Fruit fly (Drosophila melanogaster) whole organism, prepupa: ENCODE measurements around the gene CG33325.

Experiments
- Blimp-1 ChIP-seq: fragments of 200-800 bp; sonication (Bioruptor generic); optimal IDR thresholded peaks from 3 replicates; lab custom pipeline; 2017; ENCODE audit warnings: missing biosample characterization, missing genetic modification characterization, mild to moderate bottlenecking, moderate library complexity, missing genetic modification reagents
- CG10631 ChIP-seq: fragments of 200-800 bp; sonication (Bioruptor generic); optimal IDR thresholded peaks from 2 replicates; lab custom pipeline; 2016; ENCODE audit warnings: missing biosample characterization, missing genetic modification characterization
- CG15336 ChIP-seq: fragments of 200-800 bp; sonication (Bioruptor generic); IDR thresholded peaks from 2 replicates; pipeline ENCODE4 v1.3.6; 2022; ENCODE audit warnings: missing biosample characterization, missing genetic modification characterization
- CG1621 ChIP-seq: fragments of 200-800 bp; sonication (Bioruptor generic); optimal IDR thresholded peaks from 3 replicates; lab custom pipeline; 2018; ENCODE audit warnings: missing biosample characterization, mild to moderate bottlenecking, missing genetic modification characterization
- CG16779 ChIP-seq: fragments of 200-800 bp; sonication (Bioruptor generic); optimal IDR thresholded peaks from 3 replicates; lab custom pipeline; 2017; ENCODE audit warnings: missing biosample characterization, mild to moderate bottlenecking, missing genetic modification characterization
- CG3032 ChIP-seq: fragments of 200-800 bp; optimal IDR thresholded peaks from 2 replicates; lab custom pipeline; 2019; ENCODE audit warnings: missing biosample characterization, mild to moderate bottlenecking, missing genetic modification characterization, moderate library complexity
- CG32006 ChIP-seq: fragments of 200-800 bp; sonication (Bioruptor generic); optimal IDR thresholded peaks from 3 replicates; lab custom pipeline; 2017; ENCODE audit warnings: missing biosample characterization, mild to moderate bottlenecking, missing genetic modification characterization
- CG34406 ChIP-seq: fragments of 200-800 bp; sonication (Bioruptor generic); optimal IDR thresholded peaks from 3 replicates; lab custom pipeline; 2016; ENCODE audit warnings: missing biosample characterization, missing genetic modification characterization
- CG3919 ChIP-seq: fragments of 200-800 bp; sonication (Bioruptor generic); optimal IDR thresholded peaks from 3 replicates; lab custom pipeline; 2016; ENCODE audit warnings: missing biosample characterization, missing genetic modification characterization
- CG4318 ChIP-seq: fragments of 200-800 bp; sonication (Bioruptor generic); optimal IDR thresholded peaks from 3 replicates; lab custom pipeline; 2017; ENCODE audit warnings: missing biosample characterization, mild to moderate bottlenecking, missing genetic modification characterization
- CG6163 ChIP-seq: fragments of 200-800 bp; sonication (Bioruptor generic); IDR thresholded peaks from 3 replicates; pipeline ENCODE4 v1.3.6; 2022; ENCODE audit warnings: missing biosample characterization, missing genetic modification characterization
- CG6276 ChIP-seq: fragments of 200-800 bp; sonication (Bioruptor generic); optimal IDR thresholded peaks from 2 replicates; lab custom pipeline; 2017; ENCODE audit warnings: missing biosample characterization, mild to moderate bottlenecking, missing genetic modification characterization
- CG6792 ChIP-seq: fragments of 200-800 bp; sonication (Bioruptor generic); optimal IDR thresholded peaks from 3 replicates; lab custom pipeline; 2016; ENCODE audit warnings: missing biosample characterization, missing genetic modification characterization
- CG7368 ChIP-seq: fragments of 200-800 bp; sonication (Bioruptor generic); optimal IDR thresholded peaks from 3 replicates; lab custom pipeline; 2016; ENCODE audit warnings: missing biosample characterization, missing genetic modification characterization
- CG8119 ChIP-seq: fragments of 200-800 bp; sonication (Bioruptor generic); IDR thresholded peaks from 3 replicates; pipeline ENCODE4 v1.3.6; 2022; ENCODE audit warnings: missing biosample characterization, missing genetic modification characterization
- CG8319 ChIP-seq: fragments of 200-800 bp; sonication (Bioruptor generic); optimal IDR thresholded peaks from 3 replicates; lab custom pipeline; 2016; ENCODE audit warnings: missing biosample characterization, missing genetic modification characterization
- CG8632 ChIP-seq: fragments of 200-800 bp; sonication (Bioruptor generic); optimal IDR thresholded peaks from 3 replicates; lab custom pipeline; 2016; ENCODE audit warnings: missing biosample characterization, missing genetic modification characterization
- Eip75B ChIP-seq: fragments of 200-800 bp; sonication (Bioruptor generic); optimal IDR thresholded peaks from 3 replicates; lab custom pipeline; 2016; ENCODE audit warnings: missing biosample characterization, missing genetic modification characterization
- Eip78C ChIP-seq: fragments of 200-800 bp; sonication (Bioruptor generic); peaks from one replicate; lab custom pipeline; 2016; ENCODE audit warnings: missing biosample characterization, missing genetic modification characterization
- Eip93F ChIP-seq: fragments of 200-800 bp; sonication (Bioruptor generic); optimal IDR thresholded peaks from 2 replicates; lab custom pipeline; 2016; ENCODE audit warnings: missing biosample characterization, mild to moderate bottlenecking, missing genetic modification characterization
- Lpt ChIP-seq: fragments of 200-800 bp; sonication (Bioruptor generic); optimal IDR thresholded peaks from 3 replicates; lab custom pipeline; 2016; ENCODE audit warnings: missing biosample characterization, missing genetic modification characterization
- Met ChIP-seq: fragments of 200-800 bp; sonication (Bioruptor generic); optimal IDR thresholded peaks from 3 replicates; lab custom pipeline; 2016; ENCODE audit warnings: missing biosample characterization, missing genetic modification characterization
- OdsH ChIP-seq: fragments of 200-800 bp; sonication (Bioruptor generic); optimal IDR thresholded peaks from 3 replicates; lab custom pipeline; 2016; ENCODE audit warnings: missing biosample characterization, missing genetic modification characterization
- Sox14 ChIP-seq: fragments of 200-800 bp; sonication (Bioruptor generic); optimal IDR thresholded peaks from 3 replicates; lab custom pipeline; 2016; ENCODE audit warnings: missing biosample characterization, missing genetic modification characterization
- achi ChIP-seq: fragments of 200-800 bp; sonication (Bioruptor generic); optimal IDR thresholded peaks from 3 replicates; lab custom pipeline; 2016; ENCODE audit warnings: missing biosample characterization, missing genetic modification characterization
- acj6 ChIP-seq: fragments of 200-800 bp; sonication (Bioruptor generic); optimal IDR thresholded peaks from 3 replicates; lab custom pipeline; 2016; ENCODE audit warnings: missing biosample characterization, missing genetic modification characterization
- dsx ChIP-seq: fragments of 200-800 bp; optimal IDR thresholded peaks from 3 replicates; lab custom pipeline; 2019; ENCODE audit warnings: missing biosample characterization, mild to moderate bottlenecking, missing genetic modification characterization, moderate library complexity; ENCODE audit not compliant: poor library complexity, severe bottlenecking
- eg ChIP-seq: fragments of 200-800 bp; sonication (Bioruptor generic); IDR thresholded peaks from 3 replicates; pipeline ENCODE4 v1.3.6; 2022; ENCODE audit warnings: missing biosample characterization, missing genetic modification characterization
- esn ChIP-seq: fragments of 200-800 bp; sonication (Bioruptor generic); optimal IDR thresholded peaks from 2 replicates; lab custom pipeline; 2016; ENCODE audit warnings: missing biosample characterization, mild to moderate bottlenecking, missing genetic modification characterization, moderate library complexity
- fd59A ChIP-seq: fragments of 200-800 bp; sonication (Bioruptor generic); optimal IDR thresholded peaks from 2 replicates; lab custom pipeline; 2017; ENCODE audit warnings: missing biosample characterization, mild to moderate bottlenecking, missing genetic modification characterization, missing genetic modification reagents
- fd85E ChIP-seq: fragments of 200-800 bp; sonication (Bioruptor generic); optimal IDR thresholded peaks from 3 replicates; lab custom pipeline; 2016; ENCODE audit warnings: missing biosample characterization, missing genetic modification characterization
- fkh ChIP-seq: fragments of 200-800 bp; sonication (Bioruptor generic); optimal IDR thresholded peaks from 3 replicates; lab custom pipeline; 2017; ENCODE audit warnings: missing biosample characterization, mild to moderate bottlenecking, missing genetic modification characterization, moderate library complexity
- lz ChIP-seq: fragments of 200-800 bp; sonication (Bioruptor generic); optimal IDR thresholded peaks from 3 replicates; lab custom pipeline; 2016; ENCODE audit warnings: missing biosample characterization, missing genetic modification characterization
- net ChIP-seq: fragments of 200-800 bp; sonication (Bioruptor generic); optimal IDR thresholded peaks from 3 replicates; lab custom pipeline; 2016; ENCODE audit warnings: missing biosample characterization, missing genetic modification characterization
- salr ChIP-seq, 2 experiments: fragments of 200-800 bp; sonication (Bioruptor generic); optimal IDR thresholded peaks; 3 replicates each; lab custom pipeline; 2016 to 2018; ENCODE audit warnings: missing biosample characterization in 2 of 2, missing genetic modification characterization in 2 of 2, mild to moderate bottlenecking in 1 of 2
- spab ChIP-seq: fragments of 200-800 bp; sonication (Bioruptor generic); optimal IDR thresholded peaks from 2 replicates; lab custom pipeline; 2017; ENCODE audit warnings: missing biosample characterization, mild to moderate bottlenecking, missing genetic modification characterization, missing genetic modification reagents
- ss ChIP-seq, 2 experiments: fragments of 200-800 bp; sonication (Bioruptor generic); optimal IDR thresholded peaks; 2 replicates in 1 of 2; 3 replicates in 1 of 2; lab custom pipeline; 2017 to 2018; ENCODE audit warnings: mild to moderate bottlenecking in 2 of 2, missing biosample characterization in 2 of 2, missing genetic modification characterization in 2 of 2, moderate library complexity in 1 of 2
- svp ChIP-seq: fragments of 200-800 bp; sonication (Bioruptor generic); peaks from one replicate; lab custom pipeline; 2016; ENCODE audit warnings: missing biosample characterization, missing genetic modification characterization
- topi ChIP-seq: fragments of 200-800 bp; sonication (Bioruptor generic); optimal IDR thresholded peaks from 3 replicates; lab custom pipeline; 2016; ENCODE audit warnings: missing biosample characterization, missing genetic modification characterization
- vri ChIP-seq: fragments of 200-800 bp; sonication (Bioruptor generic); optimal IDR thresholded peaks from 3 replicates; lab custom pipeline; 2016; ENCODE audit warnings: missing biosample characterization, mild to moderate bottlenecking, missing genetic modification characterization

CG33325 gene

DNA sequence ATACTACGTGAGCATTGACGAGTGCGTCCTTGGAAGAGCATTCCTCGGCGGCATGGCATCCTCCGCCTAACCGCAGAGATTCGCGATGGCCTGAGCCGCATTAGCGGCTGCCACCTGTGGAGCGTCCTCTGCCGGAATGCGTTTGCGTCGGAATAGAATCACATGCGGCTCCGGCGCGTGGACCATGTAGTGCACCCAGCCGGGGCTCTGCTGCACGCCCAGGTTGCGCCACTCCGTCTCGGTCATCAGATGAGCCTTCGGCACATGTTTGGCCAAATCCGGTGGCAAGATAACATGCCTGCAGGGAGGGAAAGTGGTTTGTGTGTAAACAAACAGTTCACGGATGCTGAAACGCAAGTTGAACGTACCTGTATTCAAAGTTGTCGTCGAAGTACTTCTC is 35.5 kb upstream of the CG33325 start:
- TF ChIP-seq fd85E (GFP tag; lab: Kevin White, UChicago) = no peak
- peak; percentile 64 for TF ChIP-seq fkh (GFP tag; lab: Kevin White, UChicago)
- TF ChIP-seq, all 60 proteins: peak for 1

dm6 chr3R:8712722-8713131 is 32.9 kb upstream of the CG33325 start, which contains the start of gene CG8112:
TSS of gene CG8112 (plus strand) at chr3R:8712933.
- TF ChIP-seq CG8632 (GFP tag; lab: Kevin White, UChicago) (peak; percentile 59), Eip78C (GFP tag; lab: Kevin White, UChicago) (peak; percentile 63), fkh (GFP tag; lab: Kevin White, UChicago) (peak; percentile 9), esn (GFP tag; lab: Kevin White, UChicago) (peak; percentile 52), salr (GFP tag; optimal IDR thresholded peaks at IDR 0.05; lab: Kevin White, UChicago) (peak in 1 of 2 experiments; percentile 14), OdsH (GFP tag; lab: Kevin White, UChicago) (peak; percentile 14), CG6163 (peak; percentile 64), CG32006 (GFP tag; lab: Kevin White, UChicago) (peak; percentile 74), Lpt (GFP tag; lab: Kevin White, UChicago) (no peak), CG8319 (no peak), Blimp-1 (GFP tag; lab: Kevin White, UChicago) (peak; percentile 23), spab (GFP tag; lab: Kevin White, UChicago) (peak; percentile 3), CG6792 (no peak), CG4318 (GFP tag; lab: Kevin White, UChicago) (no peak), dsx (peak; percentile 21), acj6 (GFP tag; lab: Kevin White, UChicago) (peak; percentile 27), CG10631 (GFP tag; lab: Kevin White, UChicago) (peak; percentile 19), Eip75B (no peak), CG3919 (GFP tag; lab: Kevin White, UChicago) (peak; percentile 34), net (GFP tag; lab: Kevin White, UChicago) (no peak), lz (GFP tag; lab: Kevin White, UChicago) (no peak), CG7368 (GFP tag; lab: Kevin White, UChicago) (no peak), svp (peak; percentile 78), CG15336 (GFP tag; lab: Robert Waterston, UW) (no peak), achi (GFP tag; lab: Kevin White, UChicago) (peak; percentile 46), eg (GFP tag; lab: Robert Waterston, UW) (peak; percentile 41; the same call in 2 of the 3 replicates), topi (GFP tag; lab: Kevin White, UChicago) (peak; percentile 2), CG1621 (tag; lab: Kevin White, UChicago) (no peak), ss (GFP tag; optimal IDR thresholded peaks at IDR 0.05; lab: Kevin White, UChicago) (peak in 1 of 2 experiments; percentile 16), fd59A (GFP tag; lab: Kevin White, UChicago) (no peak), CG3032 (tag; lab: Kevin White, UChicago) (peak; percentile 28), CG6276 (peak; percentile 1), CG34406 (GFP tag; lab: Kevin White, UChicago) (peak; percentile 47)

dm6 chr3R:8711890-8712449 is 32.1 kb upstream of the CG33325 start:
- TF ChIP-seq CG16779 (tag; lab: Kevin White, UChicago) (peak; percentile 15), CG3919 (GFP tag; lab: Kevin White, UChicago) (peak; percentile 6), Eip78C (GFP tag; lab: Kevin White, UChicago) (peak; percentile 42), CG6163 (peak; percentile 76), Eip93F (peak; percentile 2), Eip75B (peak; percentile 34), net (GFP tag; lab: Kevin White, UChicago) (peak; percentile 8), CG7368 (GFP tag; lab: Kevin White, UChicago) (no peak), svp (peak; percentile 92), Sox14 (GFP tag; lab: Kevin White, UChicago) (no peak), CG6792 (no peak), vri (GFP tag; lab: Kevin White, UChicago) (peak; percentile 42), fkh (GFP tag; lab: Kevin White, UChicago) (no peak), CG6276 (peak; percentile 7), CG8119 (GFP tag; lab: Robert Waterston, UW) (peak; percentile 24; the same call in 2 of the 3 replicates), Met (peak; percentile 21), CG15336 (GFP tag; lab: Robert Waterston, UW) (peak; percentile 19; the same call in 1 of the 2 replicates)
